Fruit fly (Drosophila melanogaster) whole organism, embryonic: ENCODE data around the gene Lim1.
A peak's percentile ranks its signal among the peaks of the same experiment; 100 is the strongest.

Experiments
- Atf3 ChIP-seq: fragments of 200-800 bp; sonication (Bioruptor generic); optimal IDR thresholded peaks from 3 replicates; lab custom pipeline; 2016; ENCODE audit warnings: missing biosample characterization, missing genetic modification characterization
- Atf6 ChIP-seq: fragments of 200-800 bp; sonication (Bioruptor generic); IDR thresholded peaks from 2 replicates; pipeline ENCODE4 v1.3.6; 2022; ENCODE audit warnings: missing biosample characterization, missing genetic modification characterization
- C15 ChIP-seq: fragments of 200-800 bp; sonication (Bioruptor generic); IDR thresholded peaks from 3 replicates; pipeline ENCODE4 v1.3.6; 2022; ENCODE audit warnings: missing biosample characterization, missing genetic modification characterization
- CG11504 ChIP-seq: fragments of 200-800 bp; sonication (Bioruptor generic); optimal IDR thresholded peaks from 3 replicates; lab custom pipeline; 2019; ENCODE audit warnings: missing biosample characterization, mild to moderate bottlenecking, missing genetic modification characterization, moderate library complexity
- CG12219 ChIP-seq: fragments of 200-800 bp; sonication (Bioruptor generic); optimal IDR thresholded peaks from 3 replicates; lab custom pipeline; 2018; ENCODE audit warnings: missing biosample characterization, mild to moderate bottlenecking, missing genetic modification characterization
- CG13775 ChIP-seq: fragments of 200-800 bp; sonication (Bioruptor generic); optimal IDR thresholded peaks from 3 replicates; lab custom pipeline; 2017; ENCODE audit warnings: missing biosample characterization, mild to moderate bottlenecking, missing genetic modification characterization
- CG14014 ChIP-seq: fragments of 200-800 bp; sonication (Bioruptor generic); IDR thresholded peaks from 2 replicates; pipeline ENCODE4 v1.3.6; 2022; ENCODE audit warnings: missing biosample characterization, missing genetic modification characterization
- CG1529 ChIP-seq: fragments of 200-800 bp; sonication (Bioruptor generic); optimal IDR thresholded peaks from 3 replicates; lab custom pipeline; 2018; ENCODE audit warnings: missing biosample characterization, missing genetic modification characterization
- CG18476 ChIP-seq: fragments of 200-800 bp; sonication (Bioruptor generic); optimal IDR thresholded peaks from 2 replicates; lab custom pipeline; 2016; ENCODE audit warnings: missing biosample characterization, mild to moderate bottlenecking, missing genetic modification characterization
- CG2120 ChIP-seq: fragments of 200-800 bp; sonication (Bioruptor generic); optimal IDR thresholded peaks from 3 replicates; lab custom pipeline; 2016; ENCODE audit warnings: missing biosample characterization, missing genetic modification characterization
- CG2712 ChIP-seq: fragments of 200-800 bp; optimal IDR thresholded peaks from 3 replicates; lab custom pipeline; 2019; ENCODE audit warnings: missing biosample characterization, mild to moderate bottlenecking, missing genetic modification characterization, moderate library complexity
- CG32532 ChIP-seq: fragments of 200-800 bp; sonication (Bioruptor generic); IDR thresholded peaks from 2 replicates; pipeline ENCODE4 v1.3.6; 2022; ENCODE audit warnings: missing biosample characterization, missing genetic modification characterization
- CG3407 ChIP-seq: fragments of 200-800 bp; sonication (Bioruptor generic); optimal IDR thresholded peaks from 2 replicates; lab custom pipeline; 2018; ENCODE audit warnings: missing biosample characterization, mild to moderate bottlenecking, missing genetic modification characterization
- CG34224 ChIP-seq: fragments of 200-800 bp; sonication (Bioruptor generic); IDR thresholded peaks from 3 replicates; pipeline ENCODE4 v1.3.6; 2022; ENCODE audit warnings: missing biosample characterization, missing genetic modification characterization; ENCODE audit not compliant: partially characterized antibody
- CG43689 ChIP-seq: fragments of 200-800 bp; sonication (Bioruptor generic); IDR thresholded peaks from 2 replicates; pipeline ENCODE4 v1.3.6; 2022; ENCODE audit warnings: missing biosample characterization, missing genetic modification characterization
- CG7839 ChIP-seq: fragments of 200-800 bp; sonication (Bioruptor generic); optimal IDR thresholded peaks from 3 replicates; lab custom pipeline; 2018; ENCODE audit warnings: missing biosample characterization, mild to moderate bottlenecking, missing genetic modification characterization, moderate library complexity
- CG7928 ChIP-seq: fragments of 200-800 bp; sonication (Bioruptor generic); optimal IDR thresholded peaks from 2 replicates; lab custom pipeline; 2017; ENCODE audit warnings: missing biosample characterization, mild to moderate bottlenecking, missing genetic modification characterization
- Dbx ChIP-seq: fragments of 200-800 bp; sonication (Bioruptor generic); IDR thresholded peaks from 3 replicates; pipeline ENCODE4 v1.3.6; 2022; ENCODE audit warnings: missing biosample characterization, missing genetic modification characterization
- Ets65A ChIP-seq: fragments of 200-800 bp; sonication (Bioruptor generic); peaks from one replicate; lab custom pipeline; 2016; ENCODE audit warnings: missing biosample characterization, missing genetic modification characterization
- Fer1 ChIP-seq: fragments of 200-800 bp; sonication (Bioruptor generic); optimal IDR thresholded peaks from 2 replicates; lab custom pipeline; 2017; ENCODE audit warnings: missing biosample characterization, mild to moderate bottlenecking, missing genetic modification characterization
- Hey ChIP-seq: fragments of 200-800 bp; sonication (Bioruptor generic); optimal IDR thresholded peaks from 3 replicates; lab custom pipeline; 2018; ENCODE audit warnings: missing biosample characterization, mild to moderate bottlenecking, missing genetic modification characterization
- HmgD ChIP-seq: fragments of 200-800 bp; sonication (Bioruptor generic); optimal IDR thresholded peaks from 3 replicates; lab custom pipeline; 2016; ENCODE audit warnings: missing biosample characterization, missing genetic modification characterization
- Hmx ChIP-seq: fragments of 200-800 bp; sonication (Bioruptor generic); optimal IDR thresholded peaks from 2 replicates; lab custom pipeline; 2016; ENCODE audit warnings: missing biosample characterization, missing genetic modification characterization
- Hr51 ChIP-seq, 2 experiments: fragments of 200-800 bp; sonication (Bioruptor generic); optimal IDR thresholded peaks; 2 replicates in 1 of 2; 3 replicates in 1 of 2; lab custom pipeline; 2016 to 2018; ENCODE audit warnings: missing biosample characterization in 2 of 2, missing genetic modification characterization in 2 of 2, mild to moderate bottlenecking in 1 of 2, moderate library complexity in 1 of 2
- Lhr ChIP-seq: fragments of 200-800 bp; sonication (Bioruptor generic); optimal IDR thresholded peaks from 3 replicates; lab custom pipeline; 2017; ENCODE audit warnings: mild to moderate bottlenecking, missing biosample characterization, missing genetic modification reagents, missing genetic modification characterization
- Meics ChIP-seq: fragments of 200-800 bp; sonication (Bioruptor generic); optimal IDR thresholded peaks from 2 replicates; lab custom pipeline; 2017; ENCODE audit warnings: missing biosample characterization, mild to moderate bottlenecking, missing genetic modification characterization
- NfI ChIP-seq: fragments of 200-800 bp; sonication (Bioruptor generic); optimal IDR thresholded peaks from 3 replicates; lab custom pipeline; 2018; ENCODE audit warnings: missing biosample characterization, mild to moderate bottlenecking, missing genetic modification characterization, moderate library complexity
- Pdp1 ChIP-seq, 2 experiments: fragments of 200-800 bp; sonication (Bioruptor generic); optimal IDR thresholded peaks; 3 replicates each; lab custom pipeline; 2016; ENCODE audit warnings: missing biosample characterization in 2 of 2, missing genetic modification characterization in 2 of 2, mild to moderate bottlenecking in 1 of 2, moderate library complexity in 1 of 2
- Rx ChIP-seq: fragments of 200-800 bp; sonication (Bioruptor generic); IDR thresholded peaks from 2 replicates; pipeline ENCODE4 v1.3.6; 2022; ENCODE audit warnings: missing biosample characterization, missing genetic modification characterization
- Sry-β ChIP-seq: fragments of 200-800 bp; sonication (Bioruptor generic); optimal IDR thresholded peaks from 2 replicates; lab custom pipeline; 2018; ENCODE audit warnings: missing biosample characterization, mild to moderate bottlenecking, missing genetic modification characterization, moderate library complexity
- Usf ChIP-seq: fragments of 200-800 bp; sonication (Bioruptor generic); optimal IDR thresholded peaks from 2 replicates; lab custom pipeline; 2017; ENCODE audit warnings: missing genotype, missing biosample characterization, missing genetic modification characterization
- chm ChIP-seq: fragments of 200-800 bp; sonication (Bioruptor generic); IDR thresholded peaks from 2 replicates; pipeline ENCODE4 v1.3.6; 2022; ENCODE audit warnings: missing biosample characterization, missing genetic modification characterization
- chn ChIP-seq: fragments of 200-800 bp; sonication (Bioruptor generic); optimal IDR thresholded peaks from 2 replicates; lab custom pipeline; 2016; ENCODE audit warnings: missing biosample characterization, missing genetic modification characterization
- ci ChIP-seq: fragments of 200-800 bp; sonication (Bioruptor generic); IDR thresholded peaks from 3 replicates; pipeline ENCODE4 v1.3.6; 2022; ENCODE audit warnings: missing biosample characterization, missing genetic modification characterization
- da ChIP-seq: fragments of 200-800 bp; sonication (Bioruptor generic); optimal IDR thresholded peaks from 2 replicates; lab custom pipeline; 2016; ENCODE audit warnings: missing biosample characterization, missing genetic modification characterization
- grn ChIP-seq: fragments of 200-800 bp; sonication (Bioruptor generic); optimal IDR thresholded peaks from 3 replicates; lab custom pipeline; 2017; ENCODE audit warnings: missing biosample characterization, missing genetic modification characterization
- hth ChIP-seq: fragments of >200 bp; optimal IDR thresholded peaks from 2 replicates; lab custom pipeline; 2017; ENCODE audit warnings: inconsistent platforms
- ken ChIP-seq: fragments of 200-800 bp; sonication (Bioruptor generic); IDR thresholded peaks from 3 replicates; pipeline ENCODE4 v1.3.6; 2022; ENCODE audit warnings: missing biosample characterization, missing genetic modification characterization
- mirr ChIP-seq: fragments of 200-800 bp; sonication (Bioruptor generic); optimal IDR thresholded peaks from 3 replicates; lab custom pipeline; 2018; ENCODE audit warnings: missing biosample characterization, mild to moderate bottlenecking, missing genetic modification characterization
- nom ChIP-seq: fragments of 200-800 bp; sonication (Bioruptor generic); optimal IDR thresholded peaks from 2 replicates; lab custom pipeline; 2017; ENCODE audit warnings: missing biosample characterization, missing genetic modification characterization, mild to moderate bottlenecking, moderate library complexity, missing genetic modification reagents
- oc ChIP-seq: fragments of 200-800 bp; sonication (Bioruptor generic); optimal IDR thresholded peaks from 2 replicates; lab custom pipeline; 2018; ENCODE audit warnings: missing biosample characterization, mild to moderate bottlenecking, missing genetic modification characterization, moderate library complexity
- org-1 ChIP-seq: fragments of 200-800 bp; sonication (Bioruptor generic); optimal IDR thresholded peaks from 2 replicates; lab custom pipeline; 2017; ENCODE audit warnings: missing biosample characterization, missing genetic modification characterization
- pros ChIP-seq: fragments of 200-800 bp; sonication (Bioruptor generic); optimal IDR thresholded peaks from 3 replicates; lab custom pipeline; 2019; ENCODE audit warnings: missing biosample characterization, mild to moderate bottlenecking, missing genetic modification characterization, moderate library complexity
- ranshi ChIP-seq: fragments of 200-800 bp; sonication (Bioruptor generic); IDR thresholded peaks from 2 replicates; pipeline ENCODE4 v1.3.6; 2022; ENCODE audit warnings: missing biosample characterization, missing genetic modification characterization
- row ChIP-seq: fragments of 200-800 bp; sonication (Bioruptor generic); IDR thresholded peaks from 3 replicates; pipeline ENCODE4 v1.3.6; 2022; ENCODE audit warnings: missing biosample characterization, missing genetic modification characterization
- run ChIP-seq: fragments of 200-800 bp; sonication (Bioruptor generic); optimal IDR thresholded peaks from 3 replicates; lab custom pipeline; 2018; ENCODE audit warnings: missing biosample characterization, mild to moderate bottlenecking, missing genetic modification characterization
- so ChIP-seq: fragments of 200-800 bp; sonication (Bioruptor generic); IDR thresholded peaks from 3 replicates; pipeline ENCODE4 v1.3.6; 2022; ENCODE audit warnings: missing biosample characterization, missing genetic modification characterization
- tgo ChIP-seq: fragments of 200-800 bp; sonication (Bioruptor generic); IDR thresholded peaks from 3 replicates; pipeline ENCODE4 v1.3.6; 2022; ENCODE audit warnings: missing biosample characterization, missing genetic modification characterization
- trem ChIP-seq: fragments of 200-800 bp; optimal IDR thresholded peaks from 3 replicates; lab custom pipeline; 2019; ENCODE audit warnings: missing biosample characterization, mild to moderate bottlenecking, missing genetic modification characterization, moderate library complexity
- wdn ChIP-seq: fragments of 200-800 bp; sonication (Bioruptor generic); IDR thresholded peaks from 2 replicates; pipeline ENCODE4 v1.3.6; 2022; ENCODE audit warnings: missing biosample characterization, missing genetic modification characterization

Lim1 gene

DNA sequence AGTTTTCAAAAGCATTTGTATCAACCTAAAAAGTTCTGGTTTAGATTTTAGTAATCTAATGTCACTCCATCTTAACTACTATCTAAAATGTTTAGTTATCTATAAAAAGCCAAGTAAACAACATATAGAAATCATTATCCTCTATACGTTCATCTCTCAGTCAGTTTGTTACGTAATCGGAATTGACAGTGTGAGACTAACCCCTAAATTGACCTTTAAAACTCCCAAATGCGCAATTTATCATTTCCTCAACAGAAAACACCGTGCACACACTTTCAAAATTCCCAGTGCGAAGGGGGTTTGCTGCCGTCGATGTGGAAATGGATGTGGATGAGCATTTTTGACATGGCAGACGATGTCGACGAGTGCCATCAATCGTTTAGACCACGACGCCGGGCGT is 80.4 kb downstream of the Lim1 start:
- TF ChIP-seq CG13775 (peak; percentile 18), so (GFP tag; lab: Robert Waterston, UW) (no peak), row (peak; percentile 1; the same call in 1 of the 3 replicates), CG3407 (GFP tag; lab: Kevin White, UChicago) (no peak), Rx (GFP tag; lab: Robert Waterston, UW) (no peak), Hmx (GFP tag; lab: Kevin White, UChicago) (no peak), ranshi (no peak), Sry-β (GFP tag; lab: Kevin White, UChicago) (peak; percentile 87), Pdp1 (GFP tag; optimal IDR thresholded peaks at IDR 0.05; lab: Kevin White, UChicago) (peak in 1 of 2 experiments; percentile 81), CG12219 (GFP tag; lab: Kevin White, UChicago) (no peak), Usf (no peak), CG7839 (tag; lab: Kevin White, UChicago) (no peak), CG18476 (no peak), chn (no peak), Hr51 (GFP tag; optimal IDR thresholded peaks at IDR 0.05; lab: Kevin White, UChicago) (no peak), Meics (no peak), Dbx (GFP tag; lab: Robert Waterston, UW) (no peak), org-1 (GFP tag; lab: Kevin White, UChicago) (no peak), pros (GFP tag; lab: Kevin White, UChicago) (no peak), nom (GFP tag; lab: Kevin White, UChicago) (no peak), Atf3 (GFP tag; lab: Kevin White, UChicago) (no peak), run (no peak), ci (GFP tag; lab: Robert Waterston, UW) (no peak), CG43689 (GFP tag; lab: Robert Waterston, UW) (no peak), grn (GFP tag; lab: Kevin White, UChicago) (peak; percentile 24), CG7928 (GFP tag; lab: Kevin White, UChicago) (no peak), Ets65A (GFP tag; lab: Kevin White, UChicago) (peak; percentile 7), ken (GFP tag; lab: Robert Waterston, UW) (no peak), CG34224 (GFP tag; lab: Robert Waterston, UW) (no peak), Hey (tag; lab: Kevin White, UChicago) (peak; percentile 44)
- TF ChIP-seq, all 482 proteins: peak for 7

DNA sequence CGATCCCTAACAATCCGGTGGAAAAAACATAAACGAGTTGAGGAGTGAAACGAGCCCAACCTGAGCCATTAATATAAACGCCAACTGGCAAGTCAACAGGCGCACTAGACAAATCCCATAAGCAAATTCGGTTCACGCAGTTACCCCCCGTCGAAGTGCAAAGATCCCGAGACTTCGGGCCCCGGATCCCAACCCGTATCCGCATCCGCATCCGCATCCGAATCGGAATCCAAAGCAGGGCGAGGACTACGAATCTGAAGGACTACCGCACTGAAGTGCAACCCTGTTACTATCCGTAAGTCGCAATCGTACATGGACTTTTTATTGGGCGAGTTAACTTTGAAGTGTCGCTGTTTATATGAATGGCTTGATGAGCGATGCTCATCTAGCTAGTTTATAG is 80.8 kb downstream of the Lim1 start:
- no peak for TF ChIP-seq chm (GFP tag; lab: Robert Waterston, UW)
- TF ChIP-seq Hey (tag; lab: Kevin White, UChicago) = peak; percentile 60
- peak; percentile 52 for TF ChIP-seq pros (GFP tag; lab: Kevin White, UChicago)
- TF ChIP-seq CG13775 = peak; percentile 88
- TF ChIP-seq CG11504 (tag; lab: Kevin White, UChicago) = no peak
- peak; percentile 37 for TF ChIP-seq oc (tag; lab: Kevin White, UChicago)

DNA sequence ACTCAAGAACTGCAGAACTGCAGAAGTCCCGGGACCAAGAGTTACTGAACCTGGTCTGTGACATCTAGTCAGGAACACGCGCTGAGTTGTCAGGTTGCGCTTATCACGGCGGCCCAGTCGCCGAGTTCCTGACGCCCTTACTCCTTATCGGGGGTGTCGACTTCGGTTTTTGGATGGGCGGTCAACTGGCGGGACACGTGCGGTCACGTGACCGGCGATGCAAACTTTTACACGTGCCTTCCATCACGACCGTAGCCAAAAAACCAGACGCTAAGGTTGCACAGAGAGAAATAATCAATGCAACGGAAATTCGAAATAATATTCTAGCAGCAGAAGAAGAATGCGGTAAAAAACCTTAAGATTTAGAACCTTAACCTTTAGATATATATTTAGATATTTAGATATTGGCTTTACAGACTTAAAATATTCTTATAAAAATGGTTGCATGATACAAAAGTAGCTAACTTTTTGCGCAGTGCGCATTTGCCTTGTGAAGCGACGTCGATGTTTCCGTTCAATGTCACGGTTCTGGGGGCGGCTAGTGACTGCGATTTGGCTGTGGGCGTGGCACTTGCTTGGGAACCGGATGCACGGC is 82.1 kb downstream of the Lim1 start:
- no peak for TF ChIP-seq CG2120 (GFP tag; lab: Kevin White, UChicago)
- TF ChIP-seq wdn (GFP tag; lab: Robert Waterston, UW) = no peak
- peak; percentile 49; the same call in 2 of the 3 replicates for TF ChIP-seq row
- no peak for TF ChIP-seq CG1529 (GFP tag; lab: Kevin White, UChicago)
- TF ChIP-seq CG14014 = no peak
- no peak for TF ChIP-seq mirr (GFP tag; lab: Kevin White, UChicago)
- TF ChIP-seq CG32532 (GFP tag; lab: Robert Waterston, UW) = no peak
- no peak for TF ChIP-seq Lhr
- no peak for TF ChIP-seq da (GFP tag; lab: Kevin White, UChicago)
- peak; percentile 42 for TF ChIP-seq CG2712
- no peak; the same call in 2 of the 3 replicates for TF ChIP-seq tgo (GFP tag; lab: Robert Waterston, UW)
- TF ChIP-seq Fer1 (GFP tag; lab: Kevin White, UChicago) = no peak
- TF ChIP-seq trem (tag; lab: Kevin White, UChicago) = peak; percentile 20
- TF ChIP-seq C15 (GFP tag; lab: Robert Waterston, UW) = no peak
- no peak for TF ChIP-seq Atf6 (GFP tag; lab: Robert Waterston, UW)
- TF ChIP-seq NfI (GFP tag; lab: Kevin White, UChicago) = no peak
- no peak for TF ChIP-seq HmgD (GFP tag; lab: Kevin White, UChicago)
- TF ChIP-seq hth (lab: Kevin White, UChicago) = no peak
